Worm (Caenorhabditis elegans): ENCODE measurements around the gene Y75D11A.6.

- TF ChIP-seq cog-1 (tag; optimal IDR thresholded peaks at IDR 0.05): no peak
- no peak for TF ChIP-seq ztf-29 (GFP tag; IDR thresholded peaks at IDR 0.05)
- no peak for TF ChIP-seq tab-1 (GFP tag; IDR thresholded peaks at IDR 0.05)
- no peak for TF ChIP-seq flt-1 (GFP tag; IDR thresholded peaks at IDR 0.05)
- no peak for TF ChIP-seq klf-2 (GFP tag; conservative IDR thresholded peaks at IDR 0.05)
- no peak for TF ChIP-seq ref-1 (GFP tag; conservative IDR thresholded peaks at IDR 0.05)
- TF ChIP-seq ztf-23 (GFP tag; IDR thresholded peaks at IDR 0.05): no peak
Measured at ce11 chrX:1712538-1712937, 35.8 kb downstream of the Y75D11A.6 start, which contains the start of gene fbxa-52.
